Fruit fly (Drosophila melanogaster): ENCODE data around the gene ATPsynbetaL.

DNA sequence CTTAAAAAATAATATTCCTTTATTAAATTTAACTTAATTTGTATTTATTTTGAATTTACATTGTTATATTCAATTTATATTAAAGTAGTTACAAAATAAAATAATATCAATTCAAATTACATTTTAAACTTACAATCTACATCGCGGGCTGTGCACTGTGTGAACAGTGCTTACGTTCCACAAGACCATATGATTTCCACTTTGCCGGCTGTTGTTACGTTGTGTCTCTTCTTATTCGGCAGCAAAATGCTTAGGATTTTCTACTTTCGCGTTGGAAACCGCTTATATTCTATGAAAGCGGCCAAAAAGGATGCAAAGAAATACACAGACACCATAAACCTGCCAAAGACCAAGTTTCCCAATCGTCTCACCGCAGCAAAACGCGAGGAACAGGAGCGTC, 2.4 kb downstream of the ATPsynbetaL start, which contains the start of gene IleRS-m:
- TF ChIP-seq Snoo (tag; optimal IDR thresholded peaks at IDR 0.05) (no peak), CG4496 (GFP tag; IDR thresholded peaks at IDR 0.05) (no peak), CG34367 (tag; optimal IDR thresholded peaks at IDR 0.05) (no peak), fd96Ca (GFP tag; IDR thresholded peaks at IDR 0.05) (no peak), CG14655 (GFP tag; optimal IDR thresholded peaks at IDR 0.05) (no peak), CG8159 (tag; optimal IDR thresholded peaks at IDR 0.05) (no peak)
